Worm (Caenorhabditis elegans) whole organism, mixed stage, embryonic: ENCODE measurements around the gene M03B6.3.

Source experiments
- M03D4.4 ChIP-seq: sonication (generic microtip); optimal IDR thresholded peaks from 2 replicates; lab custom pipeline; 2017; ENCODE audit warnings: mild to moderate bottlenecking, missing genetic modification characterization, missing compliant biosample characterization
- bed-3 ChIP-seq: fragments of 200-800 bp; sonication (Bioruptor generic); optimal IDR thresholded peaks from 3 replicates; lab custom pipeline; 2018; ENCODE audit warnings: mild to moderate bottlenecking, missing genetic modification characterization, moderate library complexity, missing compliant biosample characterization
- blmp-1 ChIP-seq: fragments of 150-350 bp; optimal IDR thresholded peaks from 2 replicates; lab custom pipeline; 2014; ENCODE audit warnings: missing biosample characterization, missing genetic modification characterization
- ceh-39 ChIP-seq: fragments of 150-350 bp; optimal IDR thresholded peaks from 2 replicates; lab custom pipeline; 2014; ENCODE audit warnings: missing biosample characterization, missing genetic modification characterization
- ceh-43 ChIP-seq: fragments of 200-800 bp; sonication (Bioruptor generic); optimal IDR thresholded peaks from 2 replicates; lab custom pipeline; 2018; ENCODE audit warnings: mild to moderate bottlenecking, missing genetic modification characterization, moderate library complexity, missing compliant biosample characterization
- ceh-83 ChIP-seq: fragments of 200-800 bp; sonication (Bioruptor generic); optimal IDR thresholded peaks from 2 replicates; lab custom pipeline; 2018; ENCODE audit warnings: mild to moderate bottlenecking, missing genetic modification characterization, missing compliant biosample characterization
- ces-1 ChIP-seq: fragments of 150-350 bp; optimal IDR thresholded peaks from 2 replicates; lab custom pipeline; 2014; ENCODE audit warnings: missing biosample characterization, missing genetic modification reagents, missing genetic modification characterization
- cnd-1 ChIP-seq: fragments of 200-800 bp; sonication (Bioruptor generic); optimal IDR thresholded peaks from 2 replicates; lab custom pipeline; 2018; ENCODE audit warnings: mild to moderate bottlenecking, missing genetic modification characterization, missing compliant biosample characterization
- drap-1 ChIP-seq: fragments of 200-800 bp; sonication (Bioruptor generic); optimal IDR thresholded peaks from 3 replicates; lab custom pipeline; 2018; ENCODE audit warnings: mild to moderate bottlenecking, missing genetic modification characterization, missing compliant biosample characterization
- elt-1 ChIP-seq: sonication (generic microtip); optimal IDR thresholded peaks from 2 replicates; lab custom pipeline; 2017; ENCODE audit warnings: missing genetic modification characterization, mild to moderate bottlenecking, missing compliant biosample characterization, antibody characterized with exemption, moderate library complexity, borderline replicate concordance; ENCODE audit not compliant: insufficient read depth
- elt-3 ChIP-seq: fragments of 150-350 bp; optimal IDR thresholded peaks from 2 replicates; lab custom pipeline; 2014; ENCODE audit warnings: missing biosample characterization, missing genetic modification characterization
- flh-1 ChIP-seq: fragments of 200-800 bp; sonication (Bioruptor generic); optimal IDR thresholded peaks from 2 replicates; lab custom pipeline; 2018; ENCODE audit warnings: mild to moderate bottlenecking, missing genetic modification characterization, moderate library complexity, missing compliant biosample characterization
- ham-2 ChIP-seq: fragments of 200-800 bp; sonication (Bioruptor generic); optimal IDR thresholded peaks from 2 replicates; lab custom pipeline; 2018; ENCODE audit warnings: mild to moderate bottlenecking, missing genetic modification characterization, missing compliant biosample characterization
- hlh-1 ChIP-seq: fragments of 150-350 bp; optimal IDR thresholded peaks from 2 replicates; lab custom pipeline; 2014; ENCODE audit warnings: missing biosample characterization, missing genetic modification reagents, missing genetic modification characterization
- lin-13 ChIP-seq: fragments of 150-350 bp; optimal IDR thresholded peaks from 2 replicates; lab custom pipeline; 2014; ENCODE audit warnings: missing biosample characterization, missing genetic modification characterization
- lin-32 ChIP-seq: fragments of 200-800 bp; sonication (Bioruptor generic); optimal IDR thresholded peaks from 2 replicates; lab custom pipeline; 2018; ENCODE audit warnings: mild to moderate bottlenecking, missing genetic modification characterization, missing compliant biosample characterization
- lsy-2 ChIP-seq: fragments of 150-350 bp; optimal IDR thresholded peaks from 2 replicates; lab custom pipeline; 2014; ENCODE audit warnings: missing biosample characterization, missing genetic modification characterization
- mab-5 ChIP-seq: fragments of 150-350 bp; optimal IDR thresholded peaks from 2 replicates; lab custom pipeline; 2014; ENCODE audit warnings: missing biosample characterization, missing genetic modification characterization
- mep-1 ChIP-seq: fragments of 150-350 bp; optimal IDR thresholded peaks from 2 replicates; lab custom pipeline; 2017; ENCODE audit warnings: missing biosample characterization, missing genetic modification reagents, missing genetic modification characterization, inconsistent platforms
- mls-2 ChIP-seq: sonication (generic microtip); optimal IDR thresholded peaks from 2 replicates; lab custom pipeline; 2016; ENCODE audit warnings: mild to moderate bottlenecking, missing genetic modification characterization, moderate library complexity, missing compliant biosample characterization
- nhr-2 ChIP-seq: fragments of 150-350 bp; optimal IDR thresholded peaks from 2 replicates; lab custom pipeline; 2014; ENCODE audit warnings: missing biosample characterization, missing genetic modification characterization
- nhr-28 ChIP-seq: fragments of 150-350 bp; optimal IDR thresholded peaks from 2 replicates; lab custom pipeline; 2014; ENCODE audit warnings: missing biosample characterization, missing genetic modification characterization
- nhr-76 ChIP-seq: sonication (generic microtip); optimal IDR thresholded peaks from 2 replicates; lab custom pipeline; 2017; ENCODE audit warnings: missing biosample characterization, missing genetic modification characterization
- pha-4 ChIP-seq: fragments of 150-350 bp; optimal IDR thresholded peaks from 2 replicates; lab custom pipeline; 2018; ENCODE audit warnings: missing biosample characterization, missing genetic modification reagents, missing genetic modification characterization
- sem-2 ChIP-seq: fragments of 200-800 bp; sonication (Bioruptor generic); optimal IDR thresholded peaks from 2 replicates; lab custom pipeline; 2018; ENCODE audit warnings: mild to moderate bottlenecking, missing genetic modification characterization, missing compliant biosample characterization
- snpc-4 ChIP-seq: fragments of 150-350 bp; optimal IDR thresholded peaks from 2 replicates; lab custom pipeline; 2014; ENCODE audit warnings: missing biosample characterization, missing genetic modification characterization
- sptf-1 ChIP-seq: sonication (generic microtip); optimal IDR thresholded peaks from 2 replicates; lab custom pipeline; 2017; ENCODE audit warnings: mild to moderate bottlenecking, missing genetic modification characterization, moderate library complexity, missing compliant biosample characterization
- tbx-8 ChIP-seq: fragments of 200-800 bp; sonication (Bioruptor generic); optimal IDR thresholded peaks from 2 replicates; lab custom pipeline; 2018; ENCODE audit warnings: mild to moderate bottlenecking, missing genetic modification characterization, moderate library complexity, missing compliant biosample characterization
- unc-120 ChIP-seq: sonication (generic microtip); optimal IDR thresholded peaks from 2 replicates; lab custom pipeline; 2017; ENCODE audit warnings: missing genetic modification characterization, missing compliant biosample characterization; ENCODE audit not compliant: poor library complexity, severe bottlenecking
- unc-39 ChIP-seq: fragments of 150-350 bp; optimal IDR thresholded peaks from 2 replicates; lab custom pipeline; 2014; ENCODE audit warnings: missing biosample characterization, missing genetic modification characterization
- unc-62 ChIP-seq: fragments of 150-350 bp; optimal IDR thresholded peaks from 2 replicates; lab custom pipeline; 2014; ENCODE audit warnings: missing biosample characterization, missing genetic modification reagents, missing genetic modification characterization
- zip-8 ChIP-seq: fragments of 150-350 bp; optimal IDR thresholded peaks from 2 replicates; lab custom pipeline; 2014; ENCODE audit warnings: missing biosample characterization, missing genetic modification characterization
- ztf-11 ChIP-seq: fragments of 150-350 bp; optimal IDR thresholded peaks from 2 replicates; lab custom pipeline; 2014; ENCODE audit warnings: missing biosample characterization, missing genetic modification characterization

M03B6.3 gene

ce11 chrX:13858693-13859092 is 5.4 kb downstream of the M03B6.3 start, which contains the start of gene M03B6.4:
Gene M03B6.4 (plus strand): TSS chrX:13858841.
- TF ChIP-seq lin-32 (no peak), cnd-1 (tag; lab: Kevin White, UChicago) (peak; percentile 10), hlh-1 (tag; lab: Kevin White, UChicago) (no peak), sem-2 (GFP tag; lab: Kevin White, UChicago) (no peak), nhr-76 (no peak), nhr-28 (tag; lab: Kevin White, UChicago) (no peak), ztf-11 (tag; lab: Kevin White, UChicago) (no peak), mab-5 (tag; lab: Kevin White, UChicago) (no peak), lin-13 (tag; lab: Kevin White, UChicago) (no peak), tbx-8 (GFP tag; lab: Kevin White, UChicago) (no peak), drap-1 (no peak), ces-1 (no peak), pha-4 (tag; lab: Kevin White, UChicago) (no peak), unc-39 (no peak), ham-2 (GFP tag; lab: Kevin White, UChicago) (no peak), zip-8 (tag; lab: Kevin White, UChicago) (peak; percentile 93), M03D4.4 (tag; lab: Kevin White, UChicago) (no peak), mls-2 (tag; lab: Kevin White, UChicago) (no peak), ceh-43 (GFP tag; lab: Kevin White, UChicago) (no peak), bed-3 (no peak), ceh-83 (GFP tag; lab: Kevin White, UChicago) (no peak), flh-1 (GFP tag; lab: Kevin White, UChicago) (no peak), mep-1 (no peak), snpc-4 (no peak), nhr-2 (tag; lab: Kevin White, UChicago) (peak; percentile 33), unc-62 (GFP tag; lab: Kevin White, UChicago) (no peak), lsy-2 (tag; lab: Kevin White, UChicago) (no peak), sptf-1 (tag; lab: Kevin White, UChicago) (no peak), elt-3 (tag; lab: Kevin White, UChicago) (no peak), ceh-39 (tag; lab: Kevin White, UChicago) (peak; percentile 82), unc-120 (tag; lab: Kevin White, UChicago) (no peak)

ce11 chrX:13855928-13856327 is 8.2 kb downstream of the M03B6.3 start:
- TF ChIP-seq nhr-76 = no peak
- no peak for TF ChIP-seq ceh-83 (GFP tag; lab: Kevin White, UChicago)
- TF ChIP-seq nhr-2 (tag; lab: Kevin White, UChicago) = no peak
- no peak for TF ChIP-seq ztf-11 (tag; lab: Kevin White, UChicago)
- no peak for TF ChIP-seq unc-120 (tag; lab: Kevin White, UChicago)

- TF ChIP-seq blmp-1 (tag; lab: Kevin White, UChicago) (no peak), mls-2 (tag; lab: Kevin White, UChicago) (no peak)
Observed at ce11 chrX:13852606-13853005, 11.5 kb downstream of the M03B6.3 start, which contains the start of gene mct-3. Gene mct-3 (plus strand): TSS chrX:13852906.

ce11 chrX:13851590-13851989 is 12.5 kb downstream of the M03B6.3 start:
- TF ChIP-seq cnd-1 (tag; lab: Kevin White, UChicago) = no peak
- TF ChIP-seq unc-62 (GFP tag; lab: Kevin White, UChicago) = no peak
- no peak for TF ChIP-seq ham-2 (GFP tag; lab: Kevin White, UChicago)
- TF ChIP-seq unc-39 = no peak
- no peak for TF ChIP-seq mep-1
- no peak for TF ChIP-seq pha-4 (tag; lab: Kevin White, UChicago)
- TF ChIP-seq lin-13 (tag; lab: Kevin White, UChicago) = no peak
- no peak for TF ChIP-seq elt-3 (tag; lab: Kevin White, UChicago)
- TF ChIP-seq snpc-4 = no peak
- no peak for TF ChIP-seq nhr-76
- no peak for TF ChIP-seq sptf-1 (tag; lab: Kevin White, UChicago)
- TF ChIP-seq M03D4.4 (tag; lab: Kevin White, UChicago) = no peak
- no peak for TF ChIP-seq elt-1 (tag; lab: Kevin White, UChicago)
- TF ChIP-seq blmp-1 (tag; lab: Kevin White, UChicago) = no peak
- no peak for TF ChIP-seq ces-1
- TF ChIP-seq mls-2 (tag; lab: Kevin White, UChicago) = no peak
